Worm (Caenorhabditis elegans) whole organism, mixed stage, embryonic: Measurements from ENCODE around the gene Y17G9B.11.

Experiments used
- M03D4.4 ChIP-seq: sonication (generic microtip); optimal IDR thresholded peaks from 2 replicates; lab custom pipeline; 2017; ENCODE audit warnings: mild to moderate bottlenecking, missing genetic modification characterization, missing compliant biosample characterization
- bed-3 ChIP-seq: fragments of 200-800 bp; sonication (Bioruptor generic); optimal IDR thresholded peaks from 3 replicates; lab custom pipeline; 2018; ENCODE audit warnings: mild to moderate bottlenecking, missing genetic modification characterization, moderate library complexity, missing compliant biosample characterization
- blmp-1 ChIP-seq: fragments of 150-350 bp; optimal IDR thresholded peaks from 2 replicates; lab custom pipeline; 2014; ENCODE audit warnings: missing biosample characterization, missing genetic modification characterization
- ceh-39 ChIP-seq: fragments of 150-350 bp; optimal IDR thresholded peaks from 2 replicates; lab custom pipeline; 2014; ENCODE audit warnings: missing biosample characterization, missing genetic modification characterization
- ceh-43 ChIP-seq: fragments of 200-800 bp; sonication (Bioruptor generic); optimal IDR thresholded peaks from 2 replicates; lab custom pipeline; 2018; ENCODE audit warnings: mild to moderate bottlenecking, missing genetic modification characterization, moderate library complexity, missing compliant biosample characterization
- ceh-83 ChIP-seq: fragments of 200-800 bp; sonication (Bioruptor generic); optimal IDR thresholded peaks from 2 replicates; lab custom pipeline; 2018; ENCODE audit warnings: mild to moderate bottlenecking, missing genetic modification characterization, missing compliant biosample characterization
- ces-1 ChIP-seq: fragments of 150-350 bp; optimal IDR thresholded peaks from 2 replicates; lab custom pipeline; 2014; ENCODE audit warnings: missing biosample characterization, missing genetic modification reagents, missing genetic modification characterization
- cnd-1 ChIP-seq: fragments of 200-800 bp; sonication (Bioruptor generic); optimal IDR thresholded peaks from 2 replicates; lab custom pipeline; 2018; ENCODE audit warnings: mild to moderate bottlenecking, missing genetic modification characterization, missing compliant biosample characterization
- drap-1 ChIP-seq: fragments of 200-800 bp; sonication (Bioruptor generic); optimal IDR thresholded peaks from 3 replicates; lab custom pipeline; 2018; ENCODE audit warnings: mild to moderate bottlenecking, missing genetic modification characterization, missing compliant biosample characterization
- elt-1 ChIP-seq: sonication (generic microtip); optimal IDR thresholded peaks from 2 replicates; lab custom pipeline; 2017; ENCODE audit warnings: missing genetic modification characterization, mild to moderate bottlenecking, missing compliant biosample characterization, antibody characterized with exemption, moderate library complexity, borderline replicate concordance; ENCODE audit not compliant: insufficient read depth
- elt-3 ChIP-seq: fragments of 150-350 bp; optimal IDR thresholded peaks from 2 replicates; lab custom pipeline; 2014; ENCODE audit warnings: missing biosample characterization, missing genetic modification characterization
- ham-2 ChIP-seq: fragments of 200-800 bp; sonication (Bioruptor generic); optimal IDR thresholded peaks from 2 replicates; lab custom pipeline; 2018; ENCODE audit warnings: mild to moderate bottlenecking, missing genetic modification characterization, missing compliant biosample characterization
- hlh-1 ChIP-seq: fragments of 150-350 bp; optimal IDR thresholded peaks from 2 replicates; lab custom pipeline; 2014; ENCODE audit warnings: missing biosample characterization, missing genetic modification reagents, missing genetic modification characterization
- lin-13 ChIP-seq: fragments of 150-350 bp; optimal IDR thresholded peaks from 2 replicates; lab custom pipeline; 2014; ENCODE audit warnings: missing biosample characterization, missing genetic modification characterization
- lin-32 ChIP-seq: fragments of 200-800 bp; sonication (Bioruptor generic); optimal IDR thresholded peaks from 2 replicates; lab custom pipeline; 2018; ENCODE audit warnings: mild to moderate bottlenecking, missing genetic modification characterization, missing compliant biosample characterization
- lsy-2 ChIP-seq: fragments of 150-350 bp; optimal IDR thresholded peaks from 2 replicates; lab custom pipeline; 2014; ENCODE audit warnings: missing biosample characterization, missing genetic modification characterization
- mab-5 ChIP-seq: fragments of 150-350 bp; optimal IDR thresholded peaks from 2 replicates; lab custom pipeline; 2014; ENCODE audit warnings: missing biosample characterization, missing genetic modification characterization
- mep-1 ChIP-seq: fragments of 150-350 bp; optimal IDR thresholded peaks from 2 replicates; lab custom pipeline; 2017; ENCODE audit warnings: missing biosample characterization, missing genetic modification reagents, missing genetic modification characterization, inconsistent platforms
- nhr-12 ChIP-seq: fragments of 150-350 bp; optimal IDR thresholded peaks from 2 replicates; lab custom pipeline; 2014; ENCODE audit warnings: missing biosample characterization, missing genetic modification characterization
- nhr-237 ChIP-seq: fragments of 150-350 bp; optimal IDR thresholded peaks from 2 replicates; lab custom pipeline; 2014; ENCODE audit warnings: missing biosample characterization, missing genetic modification characterization
- nhr-28 ChIP-seq: fragments of 150-350 bp; optimal IDR thresholded peaks from 2 replicates; lab custom pipeline; 2014; ENCODE audit warnings: missing biosample characterization, missing genetic modification characterization
- nhr-76 ChIP-seq: sonication (generic microtip); optimal IDR thresholded peaks from 2 replicates; lab custom pipeline; 2017; ENCODE audit warnings: missing biosample characterization, missing genetic modification characterization
- pha-4 ChIP-seq: fragments of 150-350 bp; optimal IDR thresholded peaks from 2 replicates; lab custom pipeline; 2018; ENCODE audit warnings: missing biosample characterization, missing genetic modification reagents, missing genetic modification characterization
- sem-2 ChIP-seq: fragments of 200-800 bp; sonication (Bioruptor generic); optimal IDR thresholded peaks from 2 replicates; lab custom pipeline; 2018; ENCODE audit warnings: mild to moderate bottlenecking, missing genetic modification characterization, missing compliant biosample characterization
- tbx-8 ChIP-seq: fragments of 200-800 bp; sonication (Bioruptor generic); optimal IDR thresholded peaks from 2 replicates; lab custom pipeline; 2018; ENCODE audit warnings: mild to moderate bottlenecking, missing genetic modification characterization, moderate library complexity, missing compliant biosample characterization
- unc-120 ChIP-seq: sonication (generic microtip); optimal IDR thresholded peaks from 2 replicates; lab custom pipeline; 2017; ENCODE audit warnings: missing genetic modification characterization, missing compliant biosample characterization; ENCODE audit not compliant: poor library complexity, severe bottlenecking
- unc-39 ChIP-seq: fragments of 150-350 bp; optimal IDR thresholded peaks from 2 replicates; lab custom pipeline; 2014; ENCODE audit warnings: missing biosample characterization, missing genetic modification characterization
- unc-62 ChIP-seq: fragments of 150-350 bp; optimal IDR thresholded peaks from 2 replicates; lab custom pipeline; 2014; ENCODE audit warnings: missing biosample characterization, missing genetic modification reagents, missing genetic modification characterization
- zip-8 ChIP-seq: fragments of 150-350 bp; optimal IDR thresholded peaks from 2 replicates; lab custom pipeline; 2014; ENCODE audit warnings: missing biosample characterization, missing genetic modification characterization
- ztf-11 ChIP-seq: fragments of 150-350 bp; optimal IDR thresholded peaks from 2 replicates; lab custom pipeline; 2014; ENCODE audit warnings: missing biosample characterization, missing genetic modification characterization

Y17G9B.11 gene

DNA sequence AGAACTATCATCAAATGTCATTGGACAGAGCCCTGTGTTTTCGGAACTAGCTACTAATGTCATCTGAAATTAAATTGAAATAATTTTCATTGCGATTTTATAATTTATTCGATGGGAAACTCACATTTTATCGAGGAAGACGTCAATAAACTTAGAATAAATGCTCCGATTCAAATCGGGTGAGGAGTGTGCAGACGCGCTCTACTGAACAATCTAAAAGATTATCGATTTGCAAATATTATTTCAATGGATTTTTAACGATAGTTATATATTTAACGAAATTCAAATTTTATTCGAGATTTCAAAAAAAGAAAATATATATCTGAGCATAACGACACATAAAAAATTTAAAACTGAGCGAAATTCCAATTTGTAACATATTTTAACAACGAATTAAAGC is 42.7 kb downstream of the Y17G9B.11 start, which contains the start of gene eor-1:
eor-1 (minus strand) TSS at position 65 of the 400 bp plus-strand sequence.
- TF ChIP-seq mep-1 (tag; lab: Kevin White, UChicago) = peak; percentile 0
- TF ChIP-seq ceh-43 = no peak
- TF ChIP-seq tbx-8 = no peak
- TF ChIP-seq pha-4 (tag; lab: Kevin White, UChicago) = no peak
- TF ChIP-seq lin-32 (GFP tag; lab: Kevin White, UChicago) = no peak
- TF ChIP-seq ceh-39 (tag; lab: Kevin White, UChicago) = peak; percentile 89
- TF ChIP-seq nhr-12 (tag; lab: Kevin White, UChicago) = no peak
- peak; percentile 31 for TF ChIP-seq lsy-2 (tag; lab: Kevin White, UChicago)
- TF ChIP-seq mab-5 = no peak
- TF ChIP-seq unc-62 (GFP tag; lab: Kevin White, UChicago) = no peak
- TF ChIP-seq ceh-83 (GFP tag; lab: Kevin White, UChicago) = peak; percentile 14
- no peak for TF ChIP-seq drap-1
- peak; percentile 12 for TF ChIP-seq nhr-237
- TF ChIP-seq ces-1 (GFP tag; lab: Kevin White, UChicago) = peak; percentile 63
- TF ChIP-seq bed-3 (GFP tag; lab: Kevin White, UChicago) = no peak
- no peak for TF ChIP-seq ham-2 (GFP tag; lab: Kevin White, UChicago)
- TF ChIP-seq nhr-76 (tag; lab: Kevin White, UChicago) = no peak
- no peak for TF ChIP-seq zip-8
- no peak for TF ChIP-seq lin-13 (tag; lab: Kevin White, UChicago)

ce11 chrIV:4802494-4802893 is 46.1 kb downstream of the Y17G9B.11 start, which contains the start of gene dpf-7:
dpf-7 (minus strand) TSS chrIV:4802594.
- no peak for TF ChIP-seq M03D4.4
- no peak for TF ChIP-seq ceh-43
- TF ChIP-seq nhr-28 (tag; lab: Kevin White, UChicago) = no peak
- no peak for TF ChIP-seq tbx-8
- TF ChIP-seq lsy-2 (tag; lab: Kevin White, UChicago) = no peak
- TF ChIP-seq hlh-1 = no peak
- no peak for TF ChIP-seq ztf-11 (tag; lab: Kevin White, UChicago)
- TF ChIP-seq ham-2 (GFP tag; lab: Kevin White, UChicago) = no peak
- TF ChIP-seq ceh-39 (tag; lab: Kevin White, UChicago) = no peak
- no peak for TF ChIP-seq lin-13 (tag; lab: Kevin White, UChicago)
- no peak for TF ChIP-seq mep-1 (tag; lab: Kevin White, UChicago)
- TF ChIP-seq nhr-76 (tag; lab: Kevin White, UChicago) = no peak
- no peak for TF ChIP-seq mab-5
- no peak for TF ChIP-seq unc-120
- no peak for TF ChIP-seq zip-8

DNA sequence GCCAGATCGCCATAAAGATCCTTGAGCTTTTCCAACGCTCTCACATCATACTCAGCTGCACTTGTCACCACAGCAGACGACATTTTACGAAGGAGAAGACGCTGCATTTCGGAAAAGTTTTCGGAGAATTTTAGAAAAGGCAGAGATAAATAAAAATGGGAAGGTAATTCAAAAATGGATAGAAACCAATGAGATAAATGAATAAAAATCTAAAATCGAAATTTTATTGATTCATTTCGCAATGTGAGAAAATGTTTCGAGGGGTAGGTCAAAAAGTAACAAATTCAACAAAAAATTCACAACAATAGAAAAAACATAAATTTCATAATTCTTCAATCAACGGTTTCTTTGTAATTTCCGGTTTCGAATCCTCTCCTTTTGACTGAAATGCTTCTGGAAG is 50.1 kb downstream of the Y17G9B.11 start, which contains the start of gene dpf-5:
dpf-5 (minus strand) TSS at position 101 of the 400 bp plus-strand sequence.
- TF ChIP-seq elt-1 (tag; lab: Kevin White, UChicago) (no peak), nhr-12 (tag; lab: Kevin White, UChicago) (no peak), blmp-1 (no peak), ceh-39 (tag; lab: Kevin White, UChicago) (no peak), elt-3 (tag; lab: Kevin White, UChicago) (no peak), ces-1 (GFP tag; lab: Kevin White, UChicago) (no peak), bed-3 (GFP tag; lab: Kevin White, UChicago) (no peak), hlh-1 (no peak), cnd-1 (tag; lab: Kevin White, UChicago) (no peak), mep-1 (tag; lab: Kevin White, UChicago) (no peak), sem-2 (GFP tag; lab: Kevin White, UChicago) (no peak), ham-2 (GFP tag; lab: Kevin White, UChicago) (no peak), mab-5 (no peak), unc-39 (tag; lab: Kevin White, UChicago) (no peak), unc-62 (GFP tag; lab: Kevin White, UChicago) (no peak), nhr-28 (tag; lab: Kevin White, UChicago) (no peak)
